Worm (Caenorhabditis elegans) whole organism, L3 larva: Measurements from ENCODE around the gene K08E4.7.

Experiments used
- ZK546.5 ChIP-seq: sonication (generic microtip); optimal IDR thresholded peaks from 2 replicates; lab custom pipeline; 2017; ENCODE audit warnings: missing biosample characterization, missing genetic modification characterization
- ama-1 ChIP-seq: fragments of 150-350 bp; optimal IDR thresholded peaks from 2 replicates; lab custom pipeline; 2018
- nhr-76 ChIP-seq: fragments of 150-350 bp; sonication (generic microtip); optimal IDR thresholded peaks from 5 replicates; lab custom pipeline; 2014; ENCODE audit warnings: missing biosample characterization, missing genetic modification characterization
- ztf-11 ChIP-seq: fragments of 150-350 bp; optimal IDR thresholded peaks from 2 replicates; lab custom pipeline; 2014; ENCODE audit warnings: missing biosample characterization, missing genetic modification characterization

ce11 chrIV:12057508-12057907 is 18.1 kb upstream of the K08E4.7 start, which contains the start of gene K08E4.3:
- TF ChIP-seq nhr-76 (tag; lab: Kevin White, UChicago) (no peak), ztf-11 (tag; lab: Kevin White, UChicago) (no peak), ama-1 (lab: Kevin White, UChicago) (no peak), ZK546.5 (no peak)
